Worm (Caenorhabditis elegans): ENCODE data around the gene K10C2.7.

Gene K10C2.7

ce11 chrX:6419113-6419512 lies 24.2 kb downstream of the K10C2.7 start:
- TF ChIP-seq nhr-84 (tag; optimal IDR thresholded peaks at IDR 0.05) (no peak), fkh-10 (GFP tag; optimal IDR thresholded peaks at IDR 0.05) (peak; percentile 64), hlh-4 (tag; optimal IDR thresholded peaks at IDR 0.05) (no peak), mef-2 (tag; optimal IDR thresholded peaks at IDR 0.05) (no peak), lin-14 (GFP tag; optimal IDR thresholded peaks at IDR 0.05) (peak; percentile 48), dsc-1 (tag; optimal IDR thresholded peaks at IDR 0.05) (peak; percentile 35)

ce11 chrX:6416357-6417087 lies 26.8 kb downstream of the K10C2.7 start, which contains the start of gene T22E5.6:
T22E5.6 (minus strand) TSS chrX:6416407.
- TF ChIP-seq nhr-85 (tag): peak; percentile 83
- peak; percentile 37 for TF ChIP-seq snu-23 (GFP tag; optimal IDR thresholded peaks at IDR 0.05)
- TF ChIP-seq mef-2 (tag; optimal IDR thresholded peaks at IDR 0.05): no peak
- no peak for TF ChIP-seq snpc-4 (tag; optimal IDR thresholded peaks at IDR 0.05)
- TF ChIP-seq aha-1 (tag; optimal IDR thresholded peaks at IDR 0.05): no peak
- peak; percentile 40 for TF ChIP-seq mep-1 (tag; optimal IDR thresholded peaks at IDR 0.05)
- no peak for TF ChIP-seq efl-1 (optimal IDR thresholded peaks at IDR 0.05)
- no peak for TF ChIP-seq efl-1 (GFP tag; optimal IDR thresholded peaks at IDR 0.05 in 1 of 2)
- TF ChIP-seq elt-3 (tag; optimal IDR thresholded peaks at IDR 0.05): peak in 2 of 6 experiments; percentile 20 to 37
- no peak for TF ChIP-seq swsn-7 (tag; optimal IDR thresholded peaks at IDR 0.05)
- TF ChIP-seq C34B4.2 (tag; optimal IDR thresholded peaks at IDR 0.05): no peak
- no peak for TF ChIP-seq fkh-10 (GFP tag; optimal IDR thresholded peaks at IDR 0.05)
- peak in 1 of 2 experiments; percentile 10 for TF ChIP-seq lsy-2 (tag; optimal IDR thresholded peaks at IDR 0.05)
- TF ChIP-seq lin-14 (GFP tag; optimal IDR thresholded peaks at IDR 0.05): peak; percentile 65
- peak; percentile 74 for TF ChIP-seq blmp-1 (tag; optimal IDR thresholded peaks at IDR 0.05)
- no peak for TF ChIP-seq jun-1 (tag; optimal IDR thresholded peaks at IDR 0.05)
- TF ChIP-seq nhr-84 (tag; optimal IDR thresholded peaks at IDR 0.05): no peak
- no peak for TF ChIP-seq zip-4 (GFP tag; optimal IDR thresholded peaks at IDR 0.05)
- no peak for TF ChIP-seq lin-35 (GFP tag; optimal IDR thresholded peaks at IDR 0.05)

- peak; percentile 34 for TF ChIP-seq lin-14 (GFP tag; optimal IDR thresholded peaks at IDR 0.05)
- no peak for TF ChIP-seq ceh-63 (GFP tag; optimal IDR thresholded peaks at IDR 0.05)
- TF ChIP-seq Y116A8C.19 (tag; optimal IDR thresholded peaks at IDR 0.05; ENCODE audit: borderline replicate concordance): no peak
- no peak for TF ChIP-seq C34B4.2 (tag; optimal IDR thresholded peaks at IDR 0.05)
- no peak for TF ChIP-seq mep-1 (tag; optimal IDR thresholded peaks at IDR 0.05)
- no peak for TF ChIP-seq nhr-19 (GFP tag; conservative IDR thresholded peaks at IDR 0.05)
- no peak for TF ChIP-seq elt-3 (tag; optimal IDR thresholded peaks at IDR 0.05)
- no peak for TF ChIP-seq aly-2 (tag; optimal IDR thresholded peaks at IDR 0.05)
- no peak for TF ChIP-seq efl-1 (optimal IDR thresholded peaks at IDR 0.05)
- TF ChIP-seq efl-1 (GFP tag; optimal IDR thresholded peaks at IDR 0.05 in 1 of 2): peak in 1 of 2 experiments; percentile 1
- TF ChIP-seq lir-3 (tag; optimal IDR thresholded peaks at IDR 0.05; ENCODE audit: poor library complexity): no peak
Measured at ce11 chrX:6413583-6413982, 29.7 kb downstream of the K10C2.7 start.

ce11 chrX:6412575-6412974 lies 30.7 kb downstream of the K10C2.7 start, which contains the start of gene T22E5.1:
T22E5.1 (plus strand) TSS chrX:6412875.
- no peak for TF ChIP-seq ceh-82 (tag; optimal IDR thresholded peaks at IDR 0.05)
- no peak for TF ChIP-seq lin-13 (GFP tag; optimal IDR thresholded peaks at IDR 0.05)
- no peak for TF ChIP-seq fkh-10 (GFP tag; optimal IDR thresholded peaks at IDR 0.05)
- TF ChIP-seq swsn-7 (tag; optimal IDR thresholded peaks at IDR 0.05): no peak
- TF ChIP-seq Y116A8C.19 (tag; optimal IDR thresholded peaks at IDR 0.05; ENCODE audit: borderline replicate concordance): no peak

- TF ChIP-seq unc-30 (tag; optimal IDR thresholded peaks at IDR 0.05): no peak
- peak; percentile 49 for TF ChIP-seq tbx-2 (tag; optimal IDR thresholded peaks at IDR 0.05)
- TF ChIP-seq unc-130 (tag; optimal IDR thresholded peaks at IDR 0.05): peak; percentile 50
- no peak for TF ChIP-seq zag-1 (tag; optimal IDR thresholded peaks at IDR 0.05)
- TF ChIP-seq efl-1 (optimal IDR thresholded peaks at IDR 0.05): peak in 1 of 2 experiments; percentile 21
- TF ChIP-seq efl-1 (GFP tag; optimal IDR thresholded peaks at IDR 0.05 in 1 of 2): peak in 1 of 2 experiments; percentile 0
- TF ChIP-seq sptf-1 (tag; optimal IDR thresholded peaks at IDR 0.05): no peak
- no peak for TF ChIP-seq ets-5 (GFP tag; IDR thresholded peaks at IDR 0.05)
- peak; percentile 9 for TF ChIP-seq sup-37 (GFP tag; optimal IDR thresholded peaks at IDR 0.05)
- no peak for TF ChIP-seq F16B12.6 (tag; optimal IDR thresholded peaks at IDR 0.05)
- TF ChIP-seq ceh-63 (GFP tag; optimal IDR thresholded peaks at IDR 0.05): no peak
- TF ChIP-seq fkh-10 (GFP tag; optimal IDR thresholded peaks at IDR 0.05): no peak
- TF ChIP-seq nhr-237 (tag; optimal IDR thresholded peaks at IDR 0.05): no peak
- no peak for TF ChIP-seq nhr-84 (tag; optimal IDR thresholded peaks at IDR 0.05)
- TF ChIP-seq unc-62 (GFP tag; optimal IDR thresholded peaks at IDR 0.05): no peak
- peak; percentile 77 for TF ChIP-seq pag-3 (tag; optimal IDR thresholded peaks at IDR 0.05; ENCODE audit: borderline replicate concordance, insufficient read depth)
- peak; percentile 7 for TF ChIP-seq ztf-4 (tag; optimal IDR thresholded peaks at IDR 0.05)
- no peak for TF ChIP-seq lin-15B (tag; optimal IDR thresholded peaks at IDR 0.05)
- TF ChIP-seq nhr-71 (tag; optimal IDR thresholded peaks at IDR 0.05): peak; percentile 89
Measured at ce11 chrX:6410177-6410765, 33.0 kb downstream of the K10C2.7 start, which contains the start of gene mup-2. mup-2 (minus strand) TSS chrX:6410227.

Data from whole organism, L1 larva.